Worm (Caenorhabditis elegans) whole organism, L4 larva: Measurements from ENCODE around the gene R09E10.6.

Experiments used
- F37D6.2 ChIP-seq: sonication (generic microtip); optimal IDR thresholded peaks from 2 replicates; lab custom pipeline; 2016; ENCODE audit warnings: mild to moderate bottlenecking, missing genetic modification characterization, missing compliant biosample characterization
- R02D3.7 ChIP-seq: fragments of 150-350 bp; sonication (generic microtip); optimal IDR thresholded peaks from 3 replicates; lab custom pipeline; 2014; ENCODE audit warnings: missing biosample characterization, missing genetic modification characterization
- T26A8.4 ChIP-seq: fragments of 200-800 bp; sonication (Bioruptor generic); IDR thresholded peaks from 2 replicates; pipeline ENCODE4 v1.3.6; 2022; ENCODE audit warnings: missing genetic modification characterization, missing compliant biosample characterization
- ZK337.2 ChIP-seq: fragments of 200-800 bp; sonication (Bioruptor generic); IDR thresholded peaks from 2 replicates; pipeline ENCODE4 v1.3.6; 2022; ENCODE audit warnings: missing genetic modification reagents, missing genetic modification characterization, missing compliant biosample characterization
- ZK546.5 ChIP-seq, 2 experiments: sonication (generic microtip); optimal IDR thresholded peaks; 2 replicates each; lab custom pipeline; 2017; ENCODE audit warnings: missing biosample characterization in 2 of 2, missing genetic modification characterization in 2 of 2
- aha-1 ChIP-seq: fragments of 150-350 bp; peaks from one replicate; lab custom pipeline; 2014; ENCODE audit warnings: missing biosample characterization, missing genetic modification characterization
- aly-2 ChIP-seq: sonication (generic microtip); optimal IDR thresholded peaks from 2 replicates; lab custom pipeline; 2018; ENCODE audit warnings: missing biosample characterization, missing genetic modification characterization
- ama-1 ChIP-seq: fragments of 150-350 bp; optimal IDR thresholded peaks from 2 replicates; lab custom pipeline; 2014; ENCODE audit warnings: inconsistent platforms, mixed read lengths
- attf-4 ChIP-seq: sonication (generic microtip); optimal IDR thresholded peaks from 3 replicates; lab custom pipeline; 2017; ENCODE audit warnings: missing biosample characterization, missing genetic modification characterization
- ceh-62 ChIP-seq: sonication (generic microtip); optimal IDR thresholded peaks from 2 replicates; lab custom pipeline; 2017; ENCODE audit warnings: missing biosample characterization, missing genetic modification characterization
- cey-2 ChIP-seq: sonication (generic microtip); optimal IDR thresholded peaks from 3 replicates; lab custom pipeline; 2017; ENCODE audit warnings: missing genetic modification characterization, mild to moderate bottlenecking, missing compliant biosample characterization, antibody characterized with exemption, borderline replicate concordance; ENCODE audit not compliant: insufficient read depth
- daf-16 ChIP-seq, 3 experiments: sonication (generic microtip); optimal IDR thresholded peaks; 2 replicates each; lab custom pipeline; 2016 to 2017; ENCODE audit warnings: missing genetic modification characterization in 3 of 3, missing genetic modification reagents in 3 of 3, mild to moderate bottlenecking in 2 of 3, missing compliant biosample characterization in 2 of 3, missing biosample characterization in 1 of 3, moderate library complexity in 1 of 3
- dmd-9 ChIP-seq: fragments of 200-800 bp; sonication (Bioruptor generic); IDR thresholded peaks from 2 replicates; pipeline ENCODE4 v1.3.6; 2022; ENCODE audit warnings: missing genetic modification reagents, missing genetic modification characterization, missing compliant biosample characterization
- duxl-1 ChIP-seq: sonication (generic microtip); optimal IDR thresholded peaks from 2 replicates; lab custom pipeline; 2016; ENCODE audit warnings: mild to moderate bottlenecking, missing genetic modification characterization, moderate library complexity, missing compliant biosample characterization; ENCODE audit not compliant: poor library complexity
- dve-1 ChIP-seq: sonication (generic microtip); optimal IDR thresholded peaks from 2 replicates; lab custom pipeline; 2017; ENCODE audit warnings: antibody characterized with exemption, mild to moderate bottlenecking, missing genetic modification characterization, missing compliant biosample characterization; ENCODE audit not compliant: insufficient read depth
- egl-43 ChIP-seq: fragments of 200-800 bp; sonication (Bioruptor generic); IDR thresholded peaks from 2 replicates; pipeline ENCODE4 v1.3.6; 2022; ENCODE audit warnings: missing genetic modification reagents, missing genetic modification characterization, missing compliant biosample characterization
- gei-8 ChIP-seq: fragments of 200-800 bp; sonication (Bioruptor generic); optimal IDR thresholded peaks from 2 replicates; lab custom pipeline; 2018; ENCODE audit warnings: mild to moderate bottlenecking, missing genetic modification characterization, missing compliant biosample characterization
- hif-1 ChIP-seq, 2 experiments: sonication (generic microtip); optimal IDR thresholded peaks; 2 replicates each; lab custom pipeline; 2016 to 2017; ENCODE audit warnings: missing compliant biosample characterization in 2 of 2, missing genetic modification characterization in 2 of 2, missing genetic modification reagents in 2 of 2, missing genotype in 2 of 2, mild to moderate bottlenecking in 1 of 2
- hlh-11 ChIP-seq: fragments of 200-800 bp; sonication (Bioruptor generic); optimal IDR thresholded peaks from 2 replicates; lab custom pipeline; 2018; ENCODE audit warnings: mild to moderate bottlenecking, missing genetic modification characterization, missing compliant biosample characterization
- hmg-1.1 ChIP-seq: fragments of 200-800 bp; sonication (Bioruptor generic); IDR thresholded peaks from 2 replicates; pipeline ENCODE4 v1.3.6; 2022; ENCODE audit warnings: missing genetic modification reagents, missing genetic modification characterization, missing compliant biosample characterization
- lin-13 ChIP-seq: fragments of 150-350 bp; optimal IDR thresholded peaks from 2 replicates; lab custom pipeline; 2014; ENCODE audit warnings: missing biosample characterization, missing genetic modification reagents, missing genetic modification characterization
- lin-15B ChIP-seq: fragments of 150-350 bp; sonication (generic microtip); optimal IDR thresholded peaks from 3 replicates; lab custom pipeline; 2014; ENCODE audit warnings: missing biosample characterization, missing genetic modification characterization
- lin-39 ChIP-seq: fragments of 150-350 bp; optimal IDR thresholded peaks from 2 replicates; lab custom pipeline; 2014; ENCODE audit warnings: missing biosample characterization, missing genetic modification reagents, missing genetic modification characterization
- mxl-2 ChIP-seq: fragments of 200-800 bp; sonication (Bioruptor generic); conservative IDR thresholded peaks from 2 replicates; pipeline ENCODE4 v1.3.6; 2022; ENCODE audit warnings: missing genetic modification reagents, missing genetic modification characterization, missing compliant biosample characterization
- nhr-11 ChIP-seq: fragments of 150-350 bp; optimal IDR thresholded peaks from 2 replicates; lab custom pipeline; 2014; ENCODE audit warnings: missing biosample characterization, missing genetic modification characterization
- nhr-111 ChIP-seq: fragments of 200-800 bp; sonication (Bioruptor generic); optimal IDR thresholded peaks from 2 replicates; lab custom pipeline; 2018; ENCODE audit warnings: mild to moderate bottlenecking, missing genetic modification characterization, missing compliant biosample characterization
- nhr-237 ChIP-seq: sonication (generic microtip); optimal IDR thresholded peaks from 2 replicates; lab custom pipeline; 2017; ENCODE audit warnings: missing biosample characterization, missing genetic modification characterization
- nhr-28 ChIP-seq: fragments of 150-350 bp; optimal IDR thresholded peaks from 2 replicates; lab custom pipeline; 2014; ENCODE audit warnings: missing biosample characterization, missing genetic modification characterization
- nhr-42 ChIP-seq: fragments of 200-800 bp; sonication (Bioruptor generic); IDR thresholded peaks from 2 replicates; pipeline ENCODE4 v1.3.6; 2022; ENCODE audit warnings: missing genetic modification characterization, missing compliant biosample characterization
- nhr-77 ChIP-seq: fragments of 150-350 bp; optimal IDR thresholded peaks from 2 replicates; lab custom pipeline; 2014; ENCODE audit warnings: missing biosample characterization, missing genetic modification characterization
- rbr-2 ChIP-seq: sonication (generic microtip); optimal IDR thresholded peaks from 2 replicates; lab custom pipeline; 2016; ENCODE audit warnings: missing genotype, missing genetic modification characterization, missing compliant biosample characterization
- sdz-12 ChIP-seq: fragments of 200-800 bp; sonication (Bioruptor generic); optimal IDR thresholded peaks from 2 replicates; lab custom pipeline; 2018; ENCODE audit warnings: mild to moderate bottlenecking, missing genetic modification characterization, missing compliant biosample characterization
- skn-1 ChIP-seq: fragments of 150-350 bp; optimal IDR thresholded peaks from 2 replicates; lab custom pipeline; 2014; ENCODE audit warnings: missing biosample characterization, missing genetic modification characterization
- snpc-1.2 ChIP-seq: fragments of 200-800 bp; sonication (Bioruptor generic); IDR thresholded peaks from 2 replicates; pipeline ENCODE4 v1.3.6; 2022; ENCODE audit warnings: missing genetic modification reagents, missing genetic modification characterization, missing compliant biosample characterization
- spr-3 ChIP-seq: fragments of 200-800 bp; sonication (Bioruptor generic); optimal IDR thresholded peaks from 2 replicates; lab custom pipeline; 2018; ENCODE audit warnings: mild to moderate bottlenecking, missing genetic modification characterization, missing compliant biosample characterization
- tag-97 ChIP-seq: fragments of 200-800 bp; sonication (Bioruptor generic); IDR thresholded peaks from 2 replicates; pipeline ENCODE4 v1.3.6; 2022; ENCODE audit warnings: missing genetic modification characterization, missing compliant biosample characterization
- tra-1 ChIP-seq: fragments of 200-800 bp; sonication (Bioruptor generic); IDR thresholded peaks from 2 replicates; pipeline ENCODE4 v1.3.6; 2022; ENCODE audit warnings: missing genetic modification reagents, missing genetic modification characterization, missing compliant biosample characterization
- unc-62 ChIP-seq, 3 experiments: fragments of 150-350 bp in 1 of 3; sonication (generic microtip); optimal IDR thresholded peaks in 2 of 3; peaks in 1 of 3; 1 replicate in 1 of 3; 2 replicates in 2 of 3; lab custom pipeline; 2014 to 2017; ENCODE audit warnings: missing biosample characterization in 3 of 3, missing genetic modification characterization in 3 of 3, missing genetic modification reagents in 3 of 3, missing genotype in 1 of 3
- vab-7 ChIP-seq: fragments of 200-800 bp; sonication (Bioruptor generic); IDR thresholded peaks from 2 replicates; pipeline ENCODE4 v1.3.6; 2022; ENCODE audit warnings: missing genetic modification reagents, missing genetic modification characterization, missing compliant biosample characterization
- zfp-2 ChIP-seq: sonication (generic microtip); optimal IDR thresholded peaks from 2 replicates; lab custom pipeline; 2016; ENCODE audit warnings: mild to moderate bottlenecking, missing genetic modification characterization, missing compliant biosample characterization
- zfp-3 ChIP-seq: fragments of 200-800 bp; sonication (Bioruptor generic); conservative IDR thresholded peaks from 2 replicates; pipeline ENCODE4 v1.3.6; 2022; ENCODE audit warnings: missing genetic modification reagents, missing genetic modification characterization, missing compliant biosample characterization
- ztf-11 ChIP-seq: fragments of 150-350 bp; optimal IDR thresholded peaks from 2 replicates; lab custom pipeline; 2014; ENCODE audit warnings: missing biosample characterization, missing genetic modification characterization
- ztf-7 ChIP-seq: fragments of 150-350 bp; optimal IDR thresholded peaks from 2 replicates; lab custom pipeline; 2014; ENCODE audit warnings: missing biosample characterization, missing genetic modification characterization

The R09E10.6 gene

ce11 chrIV:10288575-10288974 is 5.4 kb downstream of the R09E10.6 start:
- TF ChIP-seq hlh-11 (tag; lab: Kevin White, UChicago) = no peak
- TF ChIP-seq aha-1 = peak; percentile 90

DNA sequence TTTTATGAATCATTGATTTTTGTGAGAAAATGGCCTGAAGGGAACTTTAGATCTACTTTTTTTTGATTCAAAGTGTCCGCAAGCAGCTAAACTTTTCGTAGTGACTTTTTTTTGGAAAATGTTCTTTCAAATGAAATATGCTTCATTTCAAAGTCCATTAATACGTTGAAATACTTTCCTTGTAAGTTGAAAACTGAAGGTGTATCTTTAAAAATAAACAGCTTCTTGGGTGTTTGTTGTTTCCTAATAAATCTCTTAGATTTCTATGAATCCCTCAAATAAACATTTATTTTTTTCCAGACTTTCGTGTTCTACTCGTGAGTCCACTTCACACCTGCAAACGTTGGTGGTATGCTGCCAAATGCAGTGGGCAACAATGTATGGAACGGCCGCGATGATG is 7.3 kb downstream of the R09E10.6 start, which contains the start of gene ebax-1:
Gene ebax-1, plus strand, starts transcription at position 301 of the 400 bp plus-strand sequence.
- no peak for TF ChIP-seq mxl-2 (GFP tag; lab: Robert Waterston, UW)
- no peak for TF ChIP-seq lin-39 (tag; lab: Kevin White, UChicago)
- no peak for TF ChIP-seq lin-13 (GFP tag; lab: Kevin White, UChicago)
- no peak for TF ChIP-seq egl-43
- TF ChIP-seq dve-1 (tag; lab: Kevin White, UChicago) = no peak
- TF ChIP-seq attf-4 = no peak
- no peak for TF ChIP-seq hif-1 (tag; optimal IDR thresholded peaks at IDR 0.05; lab: Kevin White, UChicago)
- no peak for TF ChIP-seq nhr-77 (tag; lab: Kevin White, UChicago)
- TF ChIP-seq zfp-2 (tag; lab: Kevin White, UChicago) = no peak
- no peak for TF ChIP-seq lin-15B (tag; lab: Kevin White, UChicago)
- TF ChIP-seq tag-97 (GFP tag; lab: Robert Waterston, UW) = no peak
- no peak for TF ChIP-seq snpc-1.2 (GFP tag; lab: Robert Waterston, UW)
- TF ChIP-seq ceh-62 (tag; lab: Kevin White, UChicago) = no peak
- TF ChIP-seq nhr-111 (GFP tag; lab: Kevin White, UChicago) = no peak
- no peak for TF ChIP-seq ama-1 (lab: Kevin White, UChicago)
- no peak for TF ChIP-seq nhr-42 (GFP tag; lab: Robert Waterston, UW)
- TF ChIP-seq, all 104 proteins: peak for 0

DNA sequence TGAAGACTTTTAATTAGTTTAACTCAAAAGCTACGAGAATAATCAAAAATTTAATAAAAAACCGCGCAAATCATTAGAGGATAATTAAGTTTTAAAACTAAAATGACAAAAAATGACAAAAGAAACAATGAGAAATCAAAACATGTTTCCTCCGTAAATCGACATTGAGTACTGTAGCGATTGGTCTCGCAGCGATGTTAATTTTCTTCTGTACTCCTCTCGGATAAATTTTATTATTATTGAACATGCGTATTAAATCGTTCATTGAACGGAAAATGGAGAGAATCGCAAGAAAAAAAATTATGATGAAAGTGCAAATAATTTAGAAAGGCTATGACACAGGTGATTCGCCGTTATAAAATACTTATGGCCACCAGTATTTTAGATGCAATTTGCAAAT is 8.6 kb downstream of the R09E10.6 start:
- no peak for TF ChIP-seq vab-7 (GFP tag; lab: Robert Waterston, UW)
- TF ChIP-seq unc-62 (GFP tag; optimal IDR thresholded peaks at IDR 0.05 in 1 of 2; lab: Kevin White, UChicago) = no peak
- no peak for TF ChIP-seq unc-62 (tag; optimal IDR thresholded peaks at IDR 0.05; lab: Kevin White, UChicago)
- TF ChIP-seq R02D3.7 = peak; percentile 34
- TF ChIP-seq F37D6.2 (tag; lab: Kevin White, UChicago) = no peak

DNA sequence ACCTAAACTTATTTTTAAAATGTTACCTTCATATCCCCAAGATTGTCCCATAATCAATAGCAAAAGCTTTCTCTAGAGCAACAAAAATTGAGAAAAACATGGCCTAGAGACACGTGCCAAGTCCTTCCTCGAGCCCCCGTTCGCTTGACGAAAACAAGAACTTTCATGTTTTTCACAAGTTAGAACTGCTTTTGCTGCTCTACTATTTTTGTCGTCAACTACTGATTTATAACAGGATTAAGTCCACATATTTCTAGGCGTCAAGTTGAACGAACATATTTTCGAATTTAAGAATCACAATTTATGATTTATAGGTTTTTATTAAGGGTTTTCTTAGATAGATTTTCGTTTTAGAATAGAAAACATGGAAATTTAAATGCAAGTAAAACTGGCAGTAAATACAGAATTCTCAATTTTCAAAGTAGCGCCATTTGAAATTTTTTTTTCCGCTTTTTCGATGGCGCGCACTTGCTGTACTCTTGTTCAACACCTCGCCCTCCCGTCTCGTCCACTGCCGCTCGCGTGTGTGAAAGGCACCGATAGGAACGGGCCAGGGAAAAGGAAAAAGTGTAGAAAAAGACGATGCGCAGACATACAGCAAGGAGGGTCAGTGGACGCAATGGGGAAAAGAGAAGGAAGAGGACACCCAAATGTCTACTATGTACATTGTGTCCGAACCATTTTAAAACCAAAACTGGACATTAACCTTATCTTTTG is 9.6 kb downstream of the R09E10.6 start, which contains the start of gene rad-51:
Gene rad-51, minus strand, starts transcription at position 51 of the 717 bp plus-strand sequence.
- TF ChIP-seq ZK546.5 (tag; optimal IDR thresholded peaks at IDR 0.05; lab: Kevin White, UChicago) (no peak), gei-8 (GFP tag; lab: Kevin White, UChicago) (no peak), tra-1 (no peak), dmd-9 (no peak), sdz-12 (GFP tag; lab: Kevin White, UChicago) (no peak), duxl-1 (tag; lab: Kevin White, UChicago) (no peak), hif-1 (tag; optimal IDR thresholded peaks at IDR 0.05; lab: Kevin White, UChicago) (peak in 1 of 2 experiments; percentile 25), hmg-1.1 (GFP tag; lab: Robert Waterston, UW) (peak; percentile 81), aly-2 (tag; lab: Kevin White, UChicago) (no peak), T26A8.4 (GFP tag; lab: Robert Waterston, UW) (peak; percentile 51), R02D3.7 (no peak), nhr-42 (GFP tag; lab: Robert Waterston, UW) (no peak), ztf-11 (no peak), cey-2 (tag; lab: Kevin White, UChicago) (no peak), ztf-7 (peak; percentile 37), nhr-11 (tag; lab: Kevin White, UChicago) (no peak), zfp-3 (GFP tag; lab: Robert Waterston, UW) (no peak), spr-3 (no peak), nhr-111 (GFP tag; lab: Kevin White, UChicago) (no peak), nhr-77 (tag; lab: Kevin White, UChicago) (peak; percentile 33), nhr-28 (peak; percentile 76), nhr-237 (no peak), daf-16 (GFP tag; optimal IDR thresholded peaks at IDR 0.05; lab: Kevin White, UChicago) (no peak), daf-16 (tag; optimal IDR thresholded peaks at IDR 0.05; lab: Kevin White, UChicago) (no peak), skn-1 (no peak), egl-43 (no peak), ceh-62 (tag; lab: Kevin White, UChicago) (no peak), ZK337.2 (GFP tag; lab: Robert Waterston, UW) (no peak), rbr-2 (tag; lab: Kevin White, UChicago) (peak; percentile 67), aha-1 (peak; percentile 3), dve-1 (tag; lab: Kevin White, UChicago) (peak; percentile 47)
